Fruit fly (Drosophila melanogaster): ENCODE data around the gene CG33543.

DNA sequence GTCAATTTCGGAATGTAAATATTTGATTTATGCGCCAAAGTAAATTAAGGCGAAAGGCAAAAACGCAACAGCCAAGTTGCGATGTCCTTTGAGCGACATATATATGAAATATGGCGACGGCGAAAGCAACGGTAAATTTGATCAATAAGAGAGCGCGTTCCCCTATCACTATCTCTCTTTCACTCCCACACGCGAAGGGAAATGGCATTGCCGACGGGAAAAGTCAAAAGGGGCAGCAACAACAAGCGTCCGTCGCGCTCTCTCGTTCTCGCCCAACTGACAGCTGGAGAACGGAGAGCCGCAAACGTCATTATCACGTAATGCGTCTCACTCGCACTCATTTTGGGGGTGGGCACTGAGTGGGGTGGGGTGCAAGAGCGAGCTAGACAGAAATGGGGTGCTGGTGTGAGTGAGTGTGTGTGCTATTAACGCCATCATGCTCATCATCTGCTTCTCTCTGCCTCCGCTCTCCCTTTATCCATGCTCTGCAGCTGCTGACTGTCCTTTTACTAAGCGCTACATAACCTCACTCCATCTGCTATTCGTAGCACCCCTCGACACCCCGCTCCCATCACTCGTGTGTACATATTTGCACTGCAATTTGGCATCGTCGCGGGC is 35.7 kb downstream of the CG33543 start, which contains the start of gene erm:
- TF ChIP-seq psq (optimal IDR thresholded peaks at IDR 0.05) (no peak), Myc (optimal IDR thresholded peaks at IDR 0.05) (no peak), h (optimal IDR thresholded peaks at IDR 0.05) (no peak)
